Fruit fly (Drosophila melanogaster) whole organism: ENCODE results near the gene Nadsyn.

Experiments used
- CG8478 ChIP-seq: fragments of >200 bp; optimal IDR thresholded peaks from 2 replicates; lab custom pipeline; 2018; ENCODE audit warnings: inconsistent platforms
- Dll ChIP-seq: fragments of >200 bp; optimal IDR thresholded peaks from 2 replicates; lab custom pipeline; 2017
- EcR ChIP-seq, 2 experiments: fragments of >200 bp; optimal IDR thresholded peaks; 2 replicates each; lab custom pipeline; 2017; ENCODE audit warnings: missing biosample characterization in 2 of 2, missing genetic modification characterization in 2 of 2, missing genetic modification reagents in 2 of 2
- pan ChIP-seq: fragments of >200 bp; optimal IDR thresholded peaks from 2 replicates; lab custom pipeline; 2017
- psq ChIP-seq: fragments of >200 bp; optimal IDR thresholded peaks from 2 replicates; lab custom pipeline; 2017
- usp ChIP-seq: fragments of >200 bp; optimal IDR thresholded peaks from 2 replicates; lab custom pipeline; 2017; ENCODE audit warnings: missing biosample characterization, missing genetic modification characterization, mixed read lengths

The Nadsyn gene

DNA sequence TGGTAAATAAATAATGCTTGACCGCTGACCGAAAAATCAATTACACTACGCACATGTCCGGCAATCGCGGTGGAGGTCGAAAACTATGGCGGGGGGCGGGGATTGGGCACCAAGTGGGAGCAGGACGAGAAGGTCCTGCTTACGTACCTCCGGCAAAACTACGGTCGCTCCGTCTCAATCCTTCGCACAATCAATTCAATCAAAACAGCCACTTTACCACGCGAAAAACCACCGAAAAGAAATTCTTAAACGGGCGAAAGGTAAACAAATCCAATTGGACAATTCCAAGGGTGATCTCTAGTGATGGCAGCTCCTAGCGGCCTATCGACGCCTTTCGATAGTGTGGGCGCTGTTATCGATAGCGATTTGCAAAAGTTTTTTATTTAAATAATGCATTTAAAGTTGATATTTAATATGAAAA lies at the start of gene Nadsyn:
Gene Nadsyn, minus strand, starts transcription at position 304 of the 421 bp plus-strand sequence.
- TF ChIP-seq EcR (GFP tag; optimal IDR thresholded peaks at IDR 0.05; lab: Kevin White, UChicago) = no peak
- no peak for TF ChIP-seq pan (lab: Kevin White, UChicago)
- TF ChIP-seq CG8478 (lab: Kevin White, UChicago) = no peak
- TF ChIP-seq Dll (lab: Kevin White, UChicago) = no peak

DNA sequence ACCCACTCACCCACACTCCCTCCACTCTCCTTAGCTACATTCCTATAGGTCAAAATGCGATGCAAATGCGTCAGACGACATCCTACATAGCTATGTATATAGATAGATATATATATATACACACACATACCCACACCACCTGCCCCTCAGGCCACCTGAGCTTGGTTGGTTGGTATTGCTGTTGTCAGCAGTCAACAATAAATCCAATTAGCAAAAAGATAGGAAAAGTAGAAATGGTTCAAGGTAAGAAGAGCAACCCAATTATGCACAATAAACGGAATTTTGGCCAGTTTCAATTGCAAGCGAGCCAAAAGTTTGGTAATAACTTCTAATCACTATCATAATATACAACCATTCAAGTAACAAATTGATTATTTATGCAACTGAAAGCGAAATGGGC lies 48.4 kb upstream of the Nadsyn start:
- no peak for TF ChIP-seq pan (lab: Kevin White, UChicago)
- TF ChIP-seq usp (GFP tag; lab: Kevin White, UChicago) = no peak
- no peak for TF ChIP-seq CG8478 (lab: Kevin White, UChicago)
- TF ChIP-seq psq = no peak
- no peak for TF ChIP-seq EcR (GFP tag; optimal IDR thresholded peaks at IDR 0.05; lab: Kevin White, UChicago)
- TF ChIP-seq Dll (lab: Kevin White, UChicago) = no peak

DNA sequence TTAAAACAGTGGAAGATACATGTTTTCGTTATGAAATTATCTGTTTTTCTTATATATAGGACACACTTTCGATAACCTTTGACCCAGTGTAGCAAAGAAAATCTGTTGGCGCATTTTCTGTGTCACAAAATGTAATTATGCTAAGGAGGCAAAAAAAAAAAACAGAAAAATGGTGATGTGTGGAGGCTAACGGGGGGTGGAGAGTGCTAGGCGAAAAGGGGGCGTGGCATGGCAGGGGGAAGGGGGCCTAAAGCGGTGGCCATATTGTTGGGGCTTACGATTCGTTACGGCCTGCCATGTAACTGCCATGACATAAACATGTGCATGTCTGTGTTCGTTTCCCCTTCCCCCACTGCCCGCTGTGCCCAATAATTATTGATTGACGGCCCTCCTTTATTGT lies 47.1 kb upstream of the Nadsyn start:
- TF ChIP-seq CG8478 (lab: Kevin White, UChicago) = no peak
- TF ChIP-seq Dll (lab: Kevin White, UChicago) = no peak
- TF ChIP-seq EcR (GFP tag; optimal IDR thresholded peaks at IDR 0.05; lab: Kevin White, UChicago) = no peak
- TF ChIP-seq psq = no peak
- no peak for TF ChIP-seq pan (lab: Kevin White, UChicago)
- TF ChIP-seq usp (GFP tag; lab: Kevin White, UChicago) = no peak

DNA sequence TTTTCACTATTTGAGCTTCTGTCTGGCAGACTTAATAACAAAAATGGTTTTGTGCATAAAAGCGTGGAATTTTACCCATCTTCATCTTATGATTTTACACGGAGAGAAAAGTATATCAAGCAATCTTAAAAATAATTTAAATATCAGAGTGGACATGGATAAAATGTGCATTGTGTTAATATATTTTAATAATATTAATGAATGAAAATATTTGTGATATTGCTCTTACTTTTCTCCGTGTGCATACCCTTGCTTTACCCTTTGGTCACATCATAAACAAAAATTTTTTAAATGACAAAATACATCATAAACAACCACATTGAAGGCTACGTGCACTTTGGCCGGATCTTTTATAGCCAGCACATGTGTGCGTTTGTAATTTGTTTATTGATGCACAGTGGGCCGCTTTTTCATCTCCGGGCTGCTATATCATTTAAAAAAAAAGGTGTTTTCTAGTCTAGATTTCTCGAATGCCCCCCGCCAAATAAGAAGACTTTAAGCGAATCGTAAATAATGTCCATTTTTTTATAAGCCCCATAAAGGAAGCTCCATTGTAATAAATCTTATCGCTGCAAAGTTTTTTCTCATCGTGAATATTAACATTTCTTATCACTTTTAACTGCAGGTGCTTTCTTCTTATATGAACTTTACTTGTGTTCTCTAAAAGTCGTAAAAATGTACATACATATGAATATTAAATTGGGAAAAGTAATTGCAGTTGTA lies 46.5 kb upstream of the Nadsyn start:
- TF ChIP-seq Dll (lab: Kevin White, UChicago) (no peak), psq (no peak), usp (GFP tag; lab: Kevin White, UChicago) (no peak), EcR (GFP tag; optimal IDR thresholded peaks at IDR 0.05; lab: Kevin White, UChicago) (no peak)

DNA sequence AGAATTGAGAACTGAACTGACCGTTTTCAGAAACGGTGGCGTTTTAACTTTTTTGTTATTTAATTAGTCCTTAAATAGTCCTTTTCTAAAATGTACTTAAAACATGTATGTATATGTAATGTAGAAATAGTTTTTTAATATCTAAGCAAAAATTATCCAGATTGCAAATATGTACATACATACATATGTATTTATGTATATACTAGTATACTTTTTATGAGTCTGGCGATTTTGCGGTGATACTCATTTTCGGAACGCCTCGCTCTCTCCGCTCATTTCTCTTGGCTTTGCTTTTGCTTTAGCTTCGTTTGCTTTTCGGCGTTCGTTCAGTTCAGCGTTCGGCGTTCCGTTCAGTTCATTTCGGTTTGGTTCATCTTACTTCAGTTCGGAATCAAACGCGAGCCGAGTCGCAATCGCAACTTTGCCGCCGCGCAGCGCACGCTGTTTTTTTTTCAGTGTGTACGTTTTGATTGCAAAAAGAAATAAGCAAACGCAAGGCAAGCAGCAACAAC lies 44.3 kb upstream of the Nadsyn start, which contains the start of gene rdgB:
Gene rdgB, plus strand, starts transcription at position 381 of the 512 bp plus-strand sequence.
- TF ChIP-seq psq (no peak), usp (GFP tag; lab: Kevin White, UChicago) (no peak), CG8478 (lab: Kevin White, UChicago) (no peak), Dll (lab: Kevin White, UChicago) (no peak), EcR (GFP tag; optimal IDR thresholded peaks at IDR 0.05; lab: Kevin White, UChicago) (no peak), pan (lab: Kevin White, UChicago) (no peak)

DNA sequence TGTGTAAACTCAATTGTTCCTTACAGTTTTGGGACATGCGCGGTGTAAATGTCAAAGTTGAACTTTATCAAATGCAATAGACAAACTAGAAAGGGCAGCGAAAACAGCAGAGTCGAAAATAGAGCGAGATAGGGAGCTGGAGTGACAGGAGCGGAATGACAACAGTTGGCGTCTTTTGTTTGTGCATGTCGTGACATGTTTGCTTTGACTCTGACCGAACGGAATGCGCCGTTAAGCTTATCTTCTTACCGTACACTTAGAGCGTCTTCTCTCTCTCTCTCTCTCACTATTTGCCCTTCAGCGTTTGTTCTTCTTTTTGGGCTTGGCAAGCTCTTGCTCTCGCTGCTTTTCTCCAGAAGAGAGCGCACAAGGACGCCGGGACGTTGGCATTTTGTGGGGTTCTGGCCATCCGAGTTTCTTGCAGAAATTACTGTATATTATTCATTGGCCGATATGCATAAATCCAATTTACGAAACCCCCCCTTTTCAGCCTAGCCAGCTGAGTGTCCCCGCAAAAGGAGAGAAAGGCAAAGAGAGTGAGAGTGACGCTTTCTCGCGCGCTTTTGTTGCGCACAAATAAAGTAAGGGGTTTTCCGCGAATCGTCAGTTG lies 43.8 kb upstream of the Nadsyn start:
- peak; percentile 3 for TF ChIP-seq Dll (lab: Kevin White, UChicago)
- TF ChIP-seq CG8478 (lab: Kevin White, UChicago) = no peak

DNA sequence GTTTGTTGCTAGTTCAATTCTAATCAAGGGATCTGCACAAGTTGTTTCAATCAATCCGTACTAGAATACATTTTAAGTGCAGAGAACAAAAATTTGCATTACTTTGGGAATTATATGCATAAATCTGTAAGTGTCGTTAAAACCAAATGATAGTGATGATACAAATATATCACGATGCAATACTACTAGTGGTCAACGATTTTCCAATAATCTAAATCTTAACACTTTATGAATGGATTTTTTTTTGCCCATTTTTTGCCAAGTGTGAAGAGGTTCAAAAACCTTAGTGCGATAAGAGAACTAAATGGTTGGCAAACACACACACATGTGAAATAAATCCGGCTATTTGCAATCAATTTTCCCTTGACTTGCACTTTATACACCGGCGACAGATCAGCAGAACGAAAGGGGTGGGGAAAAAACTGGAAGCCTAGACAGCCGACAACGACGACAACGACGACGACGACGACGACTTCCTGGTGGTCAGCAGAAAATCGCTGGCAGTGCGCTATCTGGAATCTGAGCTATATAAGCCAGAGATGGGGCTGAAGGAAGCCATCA lies 41.0 kb upstream of the Nadsyn start, which contains the start of gene Yp3:
Gene Yp3, plus strand, starts transcription at position 558 of the 561 bp plus-strand sequence.
- TF ChIP-seq psq (no peak), pan (lab: Kevin White, UChicago) (no peak), usp (GFP tag; lab: Kevin White, UChicago) (no peak), CG8478 (lab: Kevin White, UChicago) (no peak), Dll (lab: Kevin White, UChicago) (no peak), EcR (GFP tag; optimal IDR thresholded peaks at IDR 0.05; lab: Kevin White, UChicago) (no peak)

DNA sequence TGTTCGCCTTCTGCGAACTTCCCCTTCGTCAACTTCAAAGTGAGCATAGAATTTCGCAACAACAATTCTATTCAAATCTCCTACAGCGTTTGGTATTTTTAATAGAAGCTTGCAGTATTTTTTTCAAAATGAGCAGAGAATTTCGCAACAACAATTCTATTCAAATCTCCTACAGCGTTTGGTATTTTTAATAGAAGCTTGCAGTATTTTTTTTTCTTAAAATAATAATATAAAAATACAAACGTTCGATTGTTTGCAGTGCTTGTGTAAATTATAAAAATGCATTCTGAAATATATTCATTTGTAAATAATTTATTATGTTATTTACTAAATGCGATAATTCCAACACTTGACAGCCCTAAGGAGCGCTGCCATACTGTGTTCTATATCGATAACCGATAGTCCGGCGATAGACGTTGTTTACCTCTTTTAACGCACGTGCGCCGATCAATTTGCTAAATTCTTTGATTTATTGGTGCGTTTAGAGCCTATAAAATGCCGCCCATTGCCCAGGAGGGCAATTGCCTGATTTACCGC lies 38.8 kb upstream of the Nadsyn start, which contains the start of the genes CG32625 and Rtc1:
Gene CG32625, minus strand, starts transcription at position 51 of the 537 bp plus-strand sequence.
Gene Rtc1, plus strand, starts transcription at position 404 of the 537 bp plus-strand sequence.
- TF ChIP-seq usp (GFP tag; lab: Kevin White, UChicago) = no peak
- no peak for TF ChIP-seq pan (lab: Kevin White, UChicago)

dm6 chrX:13755152-13755557 lies 37.1 kb upstream of the Nadsyn start, which contains the start of gene Pdcd4:
Gene Pdcd4, minus strand, starts transcription at chrX:13755406.
- no peak for TF ChIP-seq usp (GFP tag; lab: Kevin White, UChicago)
- TF ChIP-seq EcR (GFP tag; optimal IDR thresholded peaks at IDR 0.05; lab: Kevin White, UChicago) = peak in 1 of 2 experiments; percentile 51
- no peak for TF ChIP-seq pan (lab: Kevin White, UChicago)
- TF ChIP-seq CG8478 (lab: Kevin White, UChicago) = no peak

dm6 chrX:13754476-13754875 lies 36.4 kb upstream of the Nadsyn start:
- no peak for TF ChIP-seq psq
- no peak for TF ChIP-seq EcR (GFP tag; optimal IDR thresholded peaks at IDR 0.05; lab: Kevin White, UChicago)
- TF ChIP-seq Dll (lab: Kevin White, UChicago) = no peak
- no peak for TF ChIP-seq pan (lab: Kevin White, UChicago)
- TF ChIP-seq CG8478 (lab: Kevin White, UChicago) = no peak
- TF ChIP-seq usp (GFP tag; lab: Kevin White, UChicago) = no peak

DNA sequence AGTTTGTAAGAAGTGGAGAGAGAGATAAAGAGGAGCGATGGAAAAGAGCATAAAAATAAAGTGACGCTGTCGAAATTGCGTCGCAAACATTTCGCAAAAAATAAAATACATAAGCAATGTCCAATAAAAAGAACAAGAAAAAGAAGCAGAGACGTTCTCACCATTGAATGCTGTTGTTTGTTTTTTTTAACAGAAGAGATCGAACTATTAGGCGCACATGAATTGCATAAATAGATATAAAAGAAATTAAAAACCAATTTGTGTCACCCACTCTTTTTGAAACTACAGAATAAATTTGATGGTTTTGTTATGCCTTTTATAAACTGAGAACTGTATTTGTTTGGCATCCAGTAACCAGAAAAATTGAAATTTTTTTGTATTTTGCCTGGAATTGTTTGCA lies 35.7 kb upstream of the Nadsyn start:
- TF ChIP-seq CG8478 (lab: Kevin White, UChicago) (no peak), usp (GFP tag; lab: Kevin White, UChicago) (no peak), Dll (lab: Kevin White, UChicago) (no peak), pan (lab: Kevin White, UChicago) (no peak), EcR (GFP tag; optimal IDR thresholded peaks at IDR 0.05; lab: Kevin White, UChicago) (no peak), psq (no peak)
